Fruit fly (Drosophila melanogaster): ENCODE data around the gene Nop56.

Gene Nop56

DNA sequence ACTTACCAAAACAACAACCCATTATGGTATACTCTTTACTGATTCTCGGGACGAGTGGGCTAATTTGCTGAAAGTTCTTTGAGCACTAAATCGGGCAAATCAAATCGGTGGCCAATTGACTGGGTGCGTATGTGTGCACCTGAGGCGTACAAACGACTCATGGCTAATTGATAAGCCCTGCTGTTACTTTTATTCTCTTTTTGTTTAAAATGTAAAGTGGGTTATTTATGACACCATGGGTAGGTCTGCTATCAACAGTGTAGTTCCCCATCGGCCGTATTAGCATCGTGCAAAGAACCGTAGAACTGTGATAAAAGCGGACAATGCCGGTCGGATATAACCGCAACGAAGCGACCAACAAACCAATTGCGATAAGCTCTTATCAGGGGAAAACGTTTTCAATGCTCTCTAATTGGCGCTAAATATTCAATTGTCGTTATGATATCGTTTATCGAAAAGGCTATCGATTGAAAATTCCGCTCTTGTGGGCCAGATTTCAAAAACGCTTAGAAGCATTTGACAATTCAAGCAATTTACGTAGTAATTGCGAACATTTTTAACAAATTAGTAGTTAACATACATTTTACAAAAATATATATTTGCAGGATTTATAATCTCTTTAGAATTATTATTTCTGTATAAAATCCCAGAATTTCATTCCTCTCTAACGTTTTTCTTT lies 26.5 kb upstream of the Nop56 start, which contains the start of gene CG34288 (continued):
- no peak for TF ChIP-seq sna (GFP tag; IDR thresholded peaks at IDR 0.05; ENCODE audit: partially characterized antibody)
- no peak for TF ChIP-seq Bdp1 (GFP tag; optimal IDR thresholded peaks at IDR 0.05)
- TF ChIP-seq Atf3 (GFP tag; optimal IDR thresholded peaks at IDR 0.05) = peak; percentile 17
- TF ChIP-seq E2f2 (GFP tag; IDR thresholded peaks at IDR 0.05) = peak; percentile 85
- TF ChIP-seq Optix (GFP tag; IDR thresholded peaks at IDR 0.05) = 0 out of 3 replicates have a peak, but pooled peaks have one; percentile 29
- TF ChIP-seq CG6765 (GFP tag; optimal IDR thresholded peaks at IDR 0.05) = no peak
- peak; percentile 26; the same call in 1 of the 2 replicates for TF ChIP-seq lmd (GFP tag; IDR thresholded peaks at IDR 0.05)
- no peak for TF ChIP-seq CG4820 (GFP tag; optimal IDR thresholded peaks at IDR 0.05)
- no peak for TF ChIP-seq CG3407 (GFP tag; optimal IDR thresholded peaks at IDR 0.05)
- TF ChIP-seq CG10654 (GFP tag; optimal IDR thresholded peaks at IDR 0.05) = no peak
- TF ChIP-seq pb (GFP tag; optimal IDR thresholded peaks at IDR 0.05) = peak; percentile 15
- no peak for TF ChIP-seq CG15601 (tag; optimal IDR thresholded peaks at IDR 0.05)
- no peak; the same call in 2 of the 4 replicates for TF ChIP-seq Gug (GFP tag; IDR thresholded peaks at IDR 0.05)
- TF ChIP-seq CG17328 (GFP tag; IDR thresholded peaks at IDR 0.05) = peak; percentile 42; the same call in 1 of the 2 replicates
- no peak for TF ChIP-seq CG12942 (GFP tag; optimal IDR thresholded peaks at IDR 0.05)
- TF ChIP-seq GATAe (GFP tag; conservative IDR thresholded peaks at IDR 0.05) = peak; percentile 95
- no peak for TF ChIP-seq CG7271 (tag; optimal IDR thresholded peaks at IDR 0.05)
- TF ChIP-seq Dref (GFP tag; IDR thresholded peaks at IDR 0.05) = peak; percentile 58
- no peak for TF ChIP-seq dmrt11E (tag; optimal IDR thresholded peaks at IDR 0.05)
- TF ChIP-seq CG16813 (GFP tag; IDR thresholded peaks at IDR 0.05; ENCODE audit: partially characterized antibody) = no peak
- peak; percentile 29; the same call in 1 of the 2 replicates for TF ChIP-seq Bgb (GFP tag; IDR thresholded peaks at IDR 0.05; ENCODE audit: partially characterized antibody)
- no peak for TF ChIP-seq NC2α (GFP tag; optimal IDR thresholded peaks at IDR 0.05)
- TF ChIP-seq lbe (GFP tag; optimal IDR thresholded peaks at IDR 0.05) = no peak
- no peak for TF ChIP-seq pan (optimal IDR thresholded peaks at IDR 0.05)
- TF ChIP-seq pan (GFP tag; optimal IDR thresholded peaks at IDR 0.05 in 1 of 2, IDR thresholded peaks at IDR 0.05 in 1 of 2) = peak in 1 of 2 experiments; percentile 37
- TF ChIP-seq tin (GFP tag; optimal IDR thresholded peaks at IDR 0.05) = no peak
- TF ChIP-seq CG7987 (GFP tag; optimal IDR thresholded peaks at IDR 0.05) = peak; percentile 16
- peak; percentile 34; the same call in 2 of the 3 replicates for TF ChIP-seq zfh1 (GFP tag; IDR thresholded peaks at IDR 0.05)
- TF ChIP-seq lilli (GFP tag; optimal IDR thresholded peaks at IDR 0.05) = no peak
- TF ChIP-seq Kr (GFP tag; optimal IDR thresholded peaks at IDR 0.05) = no peak
- TF ChIP-seq Side (GFP tag; optimal IDR thresholded peaks at IDR 0.05) = peak; percentile 13
- TF ChIP-seq Fer1 (GFP tag; optimal IDR thresholded peaks at IDR 0.05) = no peak
- peak; percentile 81 for TF ChIP-seq CG12769 (tag; optimal IDR thresholded peaks at IDR 0.05)
- TF ChIP-seq Hand (GFP tag; optimal IDR thresholded peaks at IDR 0.05) = no peak
- no peak for TF ChIP-seq Ravus (GFP tag; IDR thresholded peaks at IDR 0.05)
- no peak for TF ChIP-seq odd (GFP tag; optimal IDR thresholded peaks at IDR 0.05)
- peak; percentile 34 for TF ChIP-seq mam (GFP tag; optimal IDR thresholded peaks at IDR 0.05)
- TF ChIP-seq CG32772 (GFP tag; IDR thresholded peaks at IDR 0.05) = 0 out of 2 replicates have a peak, but pooled peaks have one; percentile 6
- no peak for TF ChIP-seq D (optimal IDR thresholded peaks at IDR 0.05)
- TF ChIP-seq D (GFP tag; optimal IDR thresholded peaks at IDR 0.05) = no peak
- TF ChIP-seq Hmr (GFP tag; optimal IDR thresholded peaks at IDR 0.05) = no peak
- no peak for TF ChIP-seq Jarid2 (GFP tag; optimal IDR thresholded peaks at IDR 0.05)
- TF ChIP-seq schlank (tag; optimal IDR thresholded peaks at IDR 0.05) = no peak
- TF ChIP-seq cwo (GFP tag; optimal IDR thresholded peaks at IDR 0.05) = peak; percentile 70
- no peak for TF ChIP-seq CG15696 (tag; optimal IDR thresholded peaks at IDR 0.05)
- no peak for TF ChIP-seq Ssrp (tag; optimal IDR thresholded peaks at IDR 0.05)
- TF ChIP-seq Meics (GFP tag; optimal IDR thresholded peaks at IDR 0.05) = no peak
- no peak for TF ChIP-seq CG8924 (tag; optimal IDR thresholded peaks at IDR 0.05)
- TF ChIP-seq CG17802 (tag; optimal IDR thresholded peaks at IDR 0.05) = no peak
- TF ChIP-seq ato (GFP tag; IDR thresholded peaks at IDR 0.05; ENCODE audit: partially characterized antibody) = no peak

All from whole organism, embryonic.